Worm (Caenorhabditis elegans): ENCODE results near the gene Y49E10.21.

Gene Y49E10.21

ce11 chrIII:12421708-12422107 lies 35.7 kb upstream of the Y49E10.21 start, which contains the start of gene tat-1:
TSS of gene tat-1 (minus strand) at chrIII:12421718.
- no peak for TF ChIP-seq mab-5 (tag; optimal IDR thresholded peaks at IDR 0.05)
- TF ChIP-seq lin-32 (GFP tag; optimal IDR thresholded peaks at IDR 0.05): no peak
- TF ChIP-seq unc-62 (GFP tag; optimal IDR thresholded peaks at IDR 0.05): no peak
- no peak for TF ChIP-seq ces-1 (GFP tag; optimal IDR thresholded peaks at IDR 0.05)
- no peak for TF ChIP-seq lsy-2 (tag; optimal IDR thresholded peaks at IDR 0.05)
- TF ChIP-seq flh-1 (GFP tag; optimal IDR thresholded peaks at IDR 0.05): no peak
- TF ChIP-seq zip-8 (tag; optimal IDR thresholded peaks at IDR 0.05): no peak
- no peak for TF ChIP-seq nhr-76 (tag; optimal IDR thresholded peaks at IDR 0.05)
- no peak for TF ChIP-seq pha-4 (tag; optimal IDR thresholded peaks at IDR 0.05)
- TF ChIP-seq blmp-1 (tag; optimal IDR thresholded peaks at IDR 0.05): no peak
- TF ChIP-seq hlh-1 (tag; optimal IDR thresholded peaks at IDR 0.05): no peak
- TF ChIP-seq mls-2 (tag; optimal IDR thresholded peaks at IDR 0.05): no peak
- no peak for TF ChIP-seq cnd-1 (tag; optimal IDR thresholded peaks at IDR 0.05)
- TF ChIP-seq nhr-28 (tag; optimal IDR thresholded peaks at IDR 0.05): no peak
- no peak for TF ChIP-seq snpc-4 (tag; optimal IDR thresholded peaks at IDR 0.05)
- TF ChIP-seq sem-2 (GFP tag; optimal IDR thresholded peaks at IDR 0.05): no peak
- no peak for TF ChIP-seq ham-2 (GFP tag; optimal IDR thresholded peaks at IDR 0.05)
- TF ChIP-seq ceh-43 (GFP tag; optimal IDR thresholded peaks at IDR 0.05): no peak
- no peak for TF ChIP-seq M03D4.4 (tag; optimal IDR thresholded peaks at IDR 0.05)
- TF ChIP-seq lin-13 (tag; optimal IDR thresholded peaks at IDR 0.05): no peak

DNA sequence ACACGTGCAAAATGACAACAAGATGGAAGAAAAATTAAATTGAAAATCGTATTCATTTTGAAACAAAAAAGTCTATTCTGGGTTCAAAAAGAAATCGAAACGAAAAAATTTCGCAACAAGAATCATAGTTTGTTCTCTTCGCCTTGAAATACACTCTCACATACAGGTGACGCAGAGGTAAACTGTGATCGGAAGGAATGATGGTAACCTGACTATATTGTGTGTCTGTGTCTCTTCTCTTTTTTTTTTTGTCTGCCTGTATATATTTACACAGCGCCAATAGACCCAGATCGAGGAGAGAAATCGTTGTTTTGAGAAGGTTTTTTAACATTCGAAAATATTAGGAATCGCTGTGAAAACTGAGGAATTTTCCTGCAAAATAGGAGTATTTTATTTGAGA lies 33.3 kb upstream of the Y49E10.21 start:
- TF ChIP-seq mls-2 (tag; optimal IDR thresholded peaks at IDR 0.05) (no peak), nhr-12 (tag; optimal IDR thresholded peaks at IDR 0.05) (no peak), elt-1 (tag; optimal IDR thresholded peaks at IDR 0.05; ENCODE audit: borderline replicate concordance, insufficient read depth) (no peak), mep-1 (tag; optimal IDR thresholded peaks at IDR 0.05) (no peak), nhr-237 (tag; optimal IDR thresholded peaks at IDR 0.05) (no peak), nhr-28 (tag; optimal IDR thresholded peaks at IDR 0.05) (no peak), sem-2 (GFP tag; optimal IDR thresholded peaks at IDR 0.05) (no peak), bed-3 (GFP tag; optimal IDR thresholded peaks at IDR 0.05) (no peak), lin-13 (tag; optimal IDR thresholded peaks at IDR 0.05) (no peak), drap-1 (GFP tag; optimal IDR thresholded peaks at IDR 0.05) (no peak), tbx-8 (GFP tag; optimal IDR thresholded peaks at IDR 0.05) (no peak), ham-2 (GFP tag; optimal IDR thresholded peaks at IDR 0.05) (no peak), unc-39 (tag; optimal IDR thresholded peaks at IDR 0.05) (no peak), ceh-83 (GFP tag; optimal IDR thresholded peaks at IDR 0.05) (no peak), cnd-1 (tag; optimal IDR thresholded peaks at IDR 0.05) (no peak), unc-120 (tag; optimal IDR thresholded peaks at IDR 0.05; ENCODE audit: poor library complexity, severe bottlenecking) (no peak), lsy-2 (tag; optimal IDR thresholded peaks at IDR 0.05) (no peak), hlh-1 (tag; optimal IDR thresholded peaks at IDR 0.05) (no peak), zip-8 (tag; optimal IDR thresholded peaks at IDR 0.05) (no peak), blmp-1 (tag; optimal IDR thresholded peaks at IDR 0.05) (no peak)

DNA sequence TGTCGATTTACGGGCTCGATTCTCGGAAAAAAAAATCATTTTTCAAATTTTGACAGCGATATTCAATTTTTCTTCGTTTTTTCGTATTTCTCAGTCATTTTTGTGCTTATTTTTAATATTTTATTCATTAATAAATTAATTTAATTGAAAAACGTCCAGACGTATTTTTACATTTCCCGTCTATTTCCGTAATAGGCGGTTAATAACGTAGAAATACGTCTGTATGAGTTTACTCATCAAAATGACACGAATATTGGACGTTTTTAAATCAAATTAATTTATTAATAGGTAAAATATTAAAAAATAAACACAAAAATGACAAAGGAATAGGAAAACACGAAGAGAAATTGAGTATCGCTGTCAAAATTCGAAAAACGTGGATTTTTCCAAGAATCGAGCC lies 32.7 kb upstream of the Y49E10.21 start:
- TF ChIP-seq mep-1 (tag; optimal IDR thresholded peaks at IDR 0.05) (no peak), ceh-83 (GFP tag; optimal IDR thresholded peaks at IDR 0.05) (no peak), snpc-4 (tag; optimal IDR thresholded peaks at IDR 0.05) (no peak), mls-2 (tag; optimal IDR thresholded peaks at IDR 0.05) (no peak), unc-62 (GFP tag; optimal IDR thresholded peaks at IDR 0.05) (no peak), pha-4 (tag; optimal IDR thresholded peaks at IDR 0.05) (no peak), lin-32 (GFP tag; optimal IDR thresholded peaks at IDR 0.05) (no peak)

- TF ChIP-seq nhr-237 (tag; optimal IDR thresholded peaks at IDR 0.05) (no peak), bed-3 (GFP tag; optimal IDR thresholded peaks at IDR 0.05) (no peak), elt-3 (tag; optimal IDR thresholded peaks at IDR 0.05) (no peak), unc-39 (tag; optimal IDR thresholded peaks at IDR 0.05) (no peak), nhr-28 (tag; optimal IDR thresholded peaks at IDR 0.05) (no peak), ceh-83 (GFP tag; optimal IDR thresholded peaks at IDR 0.05) (no peak)
These were observed 31.5 kb upstream of the Y49E10.21 start for ce11 chrIII:12425846-12426405.

- TF ChIP-seq unc-62 (GFP tag; optimal IDR thresholded peaks at IDR 0.05): no peak
- TF ChIP-seq elt-1 (tag; optimal IDR thresholded peaks at IDR 0.05; ENCODE audit: borderline replicate concordance, insufficient read depth): peak; percentile 36
These were observed 30.8 kb upstream of the Y49E10.21 start, which contains the start of gene pie-1 for ce11 chrIII:12426558-12426957. TSS of gene pie-1 (plus strand) at chrIII:12426893.
